Worm (Caenorhabditis elegans) whole organism, L3 larva: ENCODE data around the gene F49E8.8.

ENCODE experiments used
- ceh-28 ChIP-seq: fragments of 150-350 bp; optimal IDR thresholded peaks from 2 replicates; lab custom pipeline; 2014; ENCODE audit warnings: missing biosample characterization, missing genetic modification reagents, missing genetic modification characterization
- ceh-82 ChIP-seq: fragments of 150-350 bp; optimal IDR thresholded peaks from 2 replicates; lab custom pipeline; 2014; ENCODE audit warnings: missing biosample characterization, missing genetic modification characterization
- daf-12 ChIP-seq: fragments of 150-350 bp; optimal IDR thresholded peaks from 2 replicates; lab custom pipeline; 2014; ENCODE audit warnings: missing biosample characterization, missing genetic modification reagents, missing genetic modification characterization
- mdl-1 ChIP-seq: fragments of 150-350 bp; optimal IDR thresholded peaks from 2 replicates; lab custom pipeline; 2014; ENCODE audit warnings: missing biosample characterization, missing genetic modification characterization
- nhr-11 ChIP-seq: fragments of 150-350 bp; optimal IDR thresholded peaks from 2 replicates; lab custom pipeline; 2014; ENCODE audit warnings: missing biosample characterization, missing genetic modification characterization
- nhr-77 ChIP-seq: fragments of 150-350 bp; optimal IDR thresholded peaks from 2 replicates; lab custom pipeline; 2014; ENCODE audit warnings: missing biosample characterization, missing genetic modification characterization
- unc-62 ChIP-seq: fragments of 150-350 bp; sonication (generic microtip); optimal IDR thresholded peaks from 4 replicates; lab custom pipeline; 2014; ENCODE audit warnings: missing biosample characterization, missing genetic modification reagents, missing genetic modification characterization

DNA sequence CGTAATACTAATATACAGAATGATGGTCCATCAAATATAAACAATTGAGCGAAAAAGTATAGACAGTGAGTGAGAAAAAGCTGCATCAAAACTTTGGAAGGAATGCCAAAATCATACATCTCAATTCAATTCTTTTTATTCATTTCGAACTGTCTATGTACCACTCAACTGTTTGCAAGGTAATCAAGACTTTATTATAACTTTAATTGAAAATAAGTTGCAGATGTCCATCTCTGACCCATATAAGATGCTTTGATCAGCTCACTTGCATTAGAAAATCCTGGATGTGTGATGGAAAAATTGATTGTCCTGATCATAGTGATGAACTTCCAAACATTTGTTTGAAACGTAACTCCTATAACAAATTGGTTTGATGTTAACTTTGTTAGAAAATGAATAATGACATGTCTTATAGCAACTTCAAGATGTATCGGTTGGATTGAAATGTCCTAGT, 11.1 kb downstream of the F49E8.8 start, which contains the start of gene F32E10.8:
- no peak for TF ChIP-seq nhr-11 (tag; lab: Kevin White, UChicago)
- TF ChIP-seq nhr-77 (tag; lab: Kevin White, UChicago): no peak
- TF ChIP-seq ceh-82 (tag; lab: Kevin White, UChicago): no peak
- TF ChIP-seq ceh-28 (tag; lab: Kevin White, UChicago): no peak
- no peak for TF ChIP-seq unc-62 (GFP tag; lab: Kevin White, UChicago)
- no peak for TF ChIP-seq mdl-1 (tag; lab: Kevin White, UChicago)
- no peak for TF ChIP-seq daf-12 (tag; lab: Kevin White, UChicago)
